Fruit fly (Drosophila melanogaster): ENCODE measurements around the gene CG5783.

Gene CG5783

DNA sequence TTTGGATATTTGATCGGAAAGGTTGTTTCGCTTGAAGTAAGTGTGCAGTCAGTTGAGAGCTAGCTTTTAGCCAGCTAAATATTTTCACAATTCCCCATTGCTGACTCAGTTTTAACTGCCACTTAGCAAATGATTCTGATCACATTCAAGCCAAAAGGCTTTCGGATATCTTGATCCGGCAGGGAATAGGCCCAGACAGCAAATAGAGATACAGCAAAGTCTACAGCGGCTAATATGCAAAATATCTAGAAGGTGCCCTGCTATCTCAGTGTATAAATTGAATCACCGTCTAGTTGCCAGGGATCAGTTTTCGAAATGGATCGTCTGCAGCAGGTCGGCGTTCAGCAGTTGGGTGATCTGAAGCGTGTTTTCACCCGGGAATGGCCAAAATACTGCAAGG is 1.3 kb upstream of the CG5783 start, which contains the start of gene CG15155:
CG15155 (plus strand) TSS at position 301 of the 400 bp plus-strand sequence.
- TF ChIP-seq gfzf (GFP tag; optimal IDR thresholded peaks at IDR 0.05) (no peak), eve (GFP tag; optimal IDR thresholded peaks at IDR 0.05) (no peak), Taf1 (GFP tag; IDR thresholded peaks at IDR 0.05) (no peak), CG12071 (GFP tag; optimal IDR thresholded peaks at IDR 0.05) (no peak), zen2 (GFP tag; IDR thresholded peaks at IDR 0.05; ENCODE audit: partially characterized antibody) (no peak), HHEX (GFP tag; optimal IDR thresholded peaks at IDR 0.05) (no peak), CG32532 (GFP tag; IDR thresholded peaks at IDR 0.05) (no peak), CG7786 (GFP tag; optimal IDR thresholded peaks at IDR 0.05) (no peak)

DNA sequence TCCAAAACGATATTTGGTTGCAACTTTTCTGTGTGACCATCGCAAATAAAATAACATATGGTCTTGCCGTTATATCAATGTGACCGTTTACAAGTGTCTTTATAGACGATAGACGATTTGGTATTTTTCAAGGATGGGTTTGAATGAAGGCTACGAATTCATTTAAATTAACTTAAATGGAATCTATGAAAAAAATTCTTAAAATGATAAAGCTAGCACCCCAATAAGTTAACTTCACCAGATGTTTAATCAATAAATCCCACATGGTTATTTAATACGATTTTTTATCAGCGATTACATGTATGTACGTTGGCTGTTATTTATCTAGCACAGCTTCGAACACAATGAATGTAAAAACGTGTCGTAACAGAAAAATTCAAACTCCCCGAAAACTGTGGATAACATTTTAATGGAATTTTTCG is 2.8 kb downstream of the CG5783 start:
- TF ChIP-seq E2f1 (GFP tag; IDR thresholded peaks at IDR 0.05) = no peak
- TF ChIP-seq CG9797 (GFP tag; optimal IDR thresholded peaks at IDR 0.05) = peak; percentile 76
- no peak for TF ChIP-seq luna (GFP tag; optimal IDR thresholded peaks at IDR 0.05)
- peak; percentile 77 for TF ChIP-seq CG4617 (GFP tag; optimal IDR thresholded peaks at IDR 0.05; ENCODE audit: borderline replicate concordance)
- TF ChIP-seq CG18476 (GFP tag; optimal IDR thresholded peaks at IDR 0.05) = no peak
- no peak for TF ChIP-seq CG10366 (GFP tag; IDR thresholded peaks at IDR 0.05)
- peak; percentile 10 for TF ChIP-seq Ets97D (GFP tag; optimal IDR thresholded peaks at IDR 0.05)
- no peak for TF ChIP-seq dimm (GFP tag; IDR thresholded peaks at IDR 0.05)
- no peak for TF ChIP-seq gcm (GFP tag; optimal IDR thresholded peaks at IDR 0.05)
- no peak for TF ChIP-seq zen2 (GFP tag; IDR thresholded peaks at IDR 0.05; ENCODE audit: partially characterized antibody)
- no peak for TF ChIP-seq CG3407 (GFP tag; optimal IDR thresholded peaks at IDR 0.05)
- TF ChIP-seq Six4 (GFP tag; optimal IDR thresholded peaks at IDR 0.05) = no peak
- peak; percentile 91 for TF ChIP-seq gfzf (GFP tag; optimal IDR thresholded peaks at IDR 0.05)
- TF ChIP-seq MBD-R2 (GFP tag; IDR thresholded peaks at IDR 0.05) = peak; percentile 78
- TF ChIP-seq Fer3 (tag; optimal IDR thresholded peaks at IDR 0.05) = no peak
- TF ChIP-seq zfh1 (GFP tag; IDR thresholded peaks at IDR 0.05) = no peak
- no peak for TF ChIP-seq CG4820 (GFP tag; optimal IDR thresholded peaks at IDR 0.05)
- TF ChIP-seq ci (GFP tag; IDR thresholded peaks at IDR 0.05) = no peak
- no peak for TF ChIP-seq Lim3 (GFP tag; IDR thresholded peaks at IDR 0.05)
- no peak for TF ChIP-seq lov (optimal IDR thresholded peaks at IDR 0.05)
- TF ChIP-seq lov (GFP tag; IDR thresholded peaks at IDR 0.05) = no peak
- TF ChIP-seq CG10543 (GFP tag; optimal IDR thresholded peaks at IDR 0.05) = no peak
- TF ChIP-seq CG4707 (GFP tag; optimal IDR thresholded peaks at IDR 0.05) = no peak
- TF ChIP-seq MESR4 (GFP tag; optimal IDR thresholded peaks at IDR 0.05) = no peak
- TF ChIP-seq CG3726 (GFP tag; IDR thresholded peaks at IDR 0.05) = no peak
- TF ChIP-seq ftz-f1 (GFP tag; optimal IDR thresholded peaks at IDR 0.05) = peak; percentile 6
- no peak for TF ChIP-seq ase (GFP tag; IDR thresholded peaks at IDR 0.05)
- no peak for TF ChIP-seq CG17328 (GFP tag; IDR thresholded peaks at IDR 0.05)
- TF ChIP-seq CG1792 (GFP tag; optimal IDR thresholded peaks at IDR 0.05) = no peak
- no peak for TF ChIP-seq Tbp (GFP tag; optimal IDR thresholded peaks at IDR 0.05)
- TF ChIP-seq CG3281 (GFP tag; optimal IDR thresholded peaks at IDR 0.05) = no peak
- TF ChIP-seq cad (GFP tag; optimal IDR thresholded peaks at IDR 0.05) = no peak
- TF ChIP-seq tna (GFP tag; IDR thresholded peaks at IDR 0.05; ENCODE audit: partially characterized antibody) = no peak
- no peak for TF ChIP-seq inv (GFP tag; IDR thresholded peaks at IDR 0.05; ENCODE audit: partially characterized antibody)
- TF ChIP-seq Dref (GFP tag; IDR thresholded peaks at IDR 0.05) = no peak
- no peak for TF ChIP-seq Bteb2 (GFP tag; optimal IDR thresholded peaks at IDR 0.05)
- no peak for TF ChIP-seq CG6683 (GFP tag; optimal IDR thresholded peaks at IDR 0.05)
- no peak for TF ChIP-seq Dbx (GFP tag; IDR thresholded peaks at IDR 0.05)
- TF ChIP-seq Mrtf (GFP tag; IDR thresholded peaks at IDR 0.05) = no peak
- no peak for TF ChIP-seq ewg (GFP tag; optimal IDR thresholded peaks at IDR 0.05)
- peak; percentile 34 for TF ChIP-seq Lhr (GFP tag; optimal IDR thresholded peaks at IDR 0.05)
- TF ChIP-seq Opbp (GFP tag; IDR thresholded peaks at IDR 0.05; ENCODE audit: partially characterized antibody) = 0 out of 3 replicates have a peak, but pooled peaks have one; percentile 50
- no peak for TF ChIP-seq grau (tag; optimal IDR thresholded peaks at IDR 0.05)
- TF ChIP-seq CG1024 (GFP tag; IDR thresholded peaks at IDR 0.05) = no peak
- TF ChIP-seq seq (GFP tag; IDR thresholded peaks at IDR 0.05) = no peak

Data from whole organism, embryonic.